Fruit fly (Drosophila melanogaster): Measurements from ENCODE around the gene spn-A.

Gene spn-A

DNA sequence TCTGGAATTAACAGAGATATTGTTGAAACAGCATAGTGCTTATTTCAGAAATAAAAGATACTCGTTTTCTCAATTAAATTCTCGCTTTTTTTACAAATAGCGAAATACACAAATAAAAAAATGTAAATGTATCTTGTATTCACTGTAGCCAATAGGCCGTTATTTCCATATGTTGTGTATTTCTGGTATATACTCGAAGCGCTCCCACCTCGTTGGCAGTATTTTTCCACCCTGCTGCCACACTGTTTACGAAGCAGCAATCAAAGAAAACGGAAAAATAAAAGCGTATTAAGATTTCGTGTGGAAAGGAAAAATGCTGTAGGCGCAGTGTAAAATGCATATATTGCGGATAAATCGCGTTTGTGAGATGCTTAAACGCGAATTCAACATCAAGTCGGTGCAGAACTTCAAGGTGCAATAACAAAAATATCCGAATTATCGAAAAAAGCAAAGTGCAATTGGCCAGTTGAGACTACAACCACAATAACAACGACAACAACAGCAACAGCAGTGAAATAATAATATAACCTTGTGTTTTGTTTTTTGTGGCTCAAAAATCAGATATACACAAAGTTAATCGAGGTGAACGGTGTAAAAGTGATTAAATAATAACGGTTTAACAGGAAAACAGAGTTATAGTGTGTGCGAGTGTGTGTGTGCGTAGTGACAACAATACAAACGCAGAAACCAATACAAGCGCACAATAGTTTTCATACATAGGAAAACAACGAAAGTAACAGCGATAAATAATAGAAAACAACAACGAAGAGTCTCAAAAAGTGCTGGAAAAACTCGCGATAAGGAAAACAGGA lies 2.4 kb upstream of the spn-A start, which contains the start of gene sima (continued):
- no peak for TF ChIP-seq CG7372 (GFP tag; IDR thresholded peaks at IDR 0.05)
- TF ChIP-seq chif (GFP tag; optimal IDR thresholded peaks at IDR 0.05): peak; percentile 4 to 18
- TF ChIP-seq Sox102F (GFP tag; optimal IDR thresholded peaks at IDR 0.05): no peak
- no peak for TF ChIP-seq CG31388 (GFP tag; optimal IDR thresholded peaks at IDR 0.05)
- peak; percentile 96 for TF ChIP-seq gfzf (GFP tag; optimal IDR thresholded peaks at IDR 0.05)
- peak; percentile 51; the same call in 1 of the 2 replicates for TF ChIP-seq Xrp1 (GFP tag; IDR thresholded peaks at IDR 0.05)
- TF ChIP-seq CG2712 (tag; optimal IDR thresholded peaks at IDR 0.05): peak; percentile 54
- TF ChIP-seq CG2202 (tag; optimal IDR thresholded peaks at IDR 0.05): no peak
- peak; percentile 20; the same call in 1 of the 2 replicates for TF ChIP-seq CG4730 (GFP tag; IDR thresholded peaks at IDR 0.05)
- no peak for TF ChIP-seq CG12104 (GFP tag; optimal IDR thresholded peaks at IDR 0.05)
- peak; percentile 61 for TF ChIP-seq CG12659 (GFP tag; optimal IDR thresholded peaks at IDR 0.05)
- TF ChIP-seq Hsf (GFP tag; optimal IDR thresholded peaks at IDR 0.05): peak; percentile 39
- peak; percentile 55 for TF ChIP-seq Meics (GFP tag; optimal IDR thresholded peaks at IDR 0.05)
- peak; percentile 46 for TF ChIP-seq YL-1 (GFP tag; optimal IDR thresholded peaks at IDR 0.05)
- no peak for TF ChIP-seq NC2α (GFP tag; optimal IDR thresholded peaks at IDR 0.05)
- TF ChIP-seq CG15601 (tag; optimal IDR thresholded peaks at IDR 0.05): peak; percentile 40
- TF ChIP-seq Jarid2 (GFP tag; optimal IDR thresholded peaks at IDR 0.05): peak; percentile 11
- peak; percentile 64 for TF ChIP-seq trem (tag; optimal IDR thresholded peaks at IDR 0.05)
- no peak for TF ChIP-seq h (optimal IDR thresholded peaks at IDR 0.05)
- TF ChIP-seq Rfx (GFP tag; IDR thresholded peaks at IDR 0.05): peak; percentile 64
- TF ChIP-seq pita (GFP tag; optimal IDR thresholded peaks at IDR 0.05): no peak
- TF ChIP-seq Doc2 (GFP tag; IDR thresholded peaks at IDR 0.05): no peak
- TF ChIP-seq Sox100B (GFP tag; optimal IDR thresholded peaks at IDR 0.05): no peak
- TF ChIP-seq twi (tag; optimal IDR thresholded peaks at IDR 0.05): peak; percentile 35
- TF ChIP-seq nmo (GFP tag; optimal IDR thresholded peaks at IDR 0.05): peak; percentile 51
- peak; percentile 31 for TF ChIP-seq Bgb (GFP tag; IDR thresholded peaks at IDR 0.05; ENCODE audit: partially characterized antibody)
- peak; percentile 30 for TF ChIP-seq Deaf1 (tag; optimal IDR thresholded peaks at IDR 0.05)
- no peak for TF ChIP-seq hbn (GFP tag; IDR thresholded peaks at IDR 0.05; ENCODE audit: partially characterized antibody)
- TF ChIP-seq MBD-R2 (GFP tag; IDR thresholded peaks at IDR 0.05): peak; percentile 65
- peak; percentile 55 for TF ChIP-seq CG12769 (tag; optimal IDR thresholded peaks at IDR 0.05)
- TF ChIP-seq BtbVII (GFP tag; optimal IDR thresholded peaks at IDR 0.05): no peak
- TF ChIP-seq CG10431 (GFP tag; optimal IDR thresholded peaks at IDR 0.05): no peak
- peak; percentile 1 for TF ChIP-seq CG12071 (GFP tag; optimal IDR thresholded peaks at IDR 0.05)
- peak; percentile 39 for TF ChIP-seq Hmr (GFP tag; optimal IDR thresholded peaks at IDR 0.05)
- no peak for TF ChIP-seq yki (optimal IDR thresholded peaks at IDR 0.05)
- no peak for TF ChIP-seq kay (GFP tag; optimal IDR thresholded peaks at IDR 0.05)
- peak; percentile 12 for TF ChIP-seq Fer3 (tag; optimal IDR thresholded peaks at IDR 0.05)
- no peak for TF ChIP-seq Tbp (GFP tag; optimal IDR thresholded peaks at IDR 0.05)
- TF ChIP-seq CG3163 (GFP tag; optimal IDR thresholded peaks at IDR 0.05): no peak
- no peak for TF ChIP-seq pb (GFP tag; optimal IDR thresholded peaks at IDR 0.05)
- TF ChIP-seq mld (GFP tag; IDR thresholded peaks at IDR 0.05; ENCODE audit: partially characterized antibody): no peak
- peak; percentile 1 for TF ChIP-seq CG9817 (tag; optimal IDR thresholded peaks at IDR 0.05)
- no peak for TF ChIP-seq peb (GFP tag; IDR thresholded peaks at IDR 0.05)
- no peak for TF ChIP-seq ash1 (GFP tag; optimal IDR thresholded peaks at IDR 0.05)
- TF ChIP-seq CG14710 (tag; optimal IDR thresholded peaks at IDR 0.05): peak; percentile 51
- TF ChIP-seq CG33557 (GFP tag; optimal IDR thresholded peaks at IDR 0.05): no peak
- no peak for TF ChIP-seq Gug (GFP tag; IDR thresholded peaks at IDR 0.05)
- TF ChIP-seq sug (tag; optimal IDR thresholded peaks at IDR 0.05): peak; percentile 32
- TF ChIP-seq Hr78 (GFP tag; optimal IDR thresholded peaks at IDR 0.05): no peak
